Fruit fly (Drosophila melanogaster): Measurements from ENCODE around the gene CG32221.

CG32221 gene

DNA sequence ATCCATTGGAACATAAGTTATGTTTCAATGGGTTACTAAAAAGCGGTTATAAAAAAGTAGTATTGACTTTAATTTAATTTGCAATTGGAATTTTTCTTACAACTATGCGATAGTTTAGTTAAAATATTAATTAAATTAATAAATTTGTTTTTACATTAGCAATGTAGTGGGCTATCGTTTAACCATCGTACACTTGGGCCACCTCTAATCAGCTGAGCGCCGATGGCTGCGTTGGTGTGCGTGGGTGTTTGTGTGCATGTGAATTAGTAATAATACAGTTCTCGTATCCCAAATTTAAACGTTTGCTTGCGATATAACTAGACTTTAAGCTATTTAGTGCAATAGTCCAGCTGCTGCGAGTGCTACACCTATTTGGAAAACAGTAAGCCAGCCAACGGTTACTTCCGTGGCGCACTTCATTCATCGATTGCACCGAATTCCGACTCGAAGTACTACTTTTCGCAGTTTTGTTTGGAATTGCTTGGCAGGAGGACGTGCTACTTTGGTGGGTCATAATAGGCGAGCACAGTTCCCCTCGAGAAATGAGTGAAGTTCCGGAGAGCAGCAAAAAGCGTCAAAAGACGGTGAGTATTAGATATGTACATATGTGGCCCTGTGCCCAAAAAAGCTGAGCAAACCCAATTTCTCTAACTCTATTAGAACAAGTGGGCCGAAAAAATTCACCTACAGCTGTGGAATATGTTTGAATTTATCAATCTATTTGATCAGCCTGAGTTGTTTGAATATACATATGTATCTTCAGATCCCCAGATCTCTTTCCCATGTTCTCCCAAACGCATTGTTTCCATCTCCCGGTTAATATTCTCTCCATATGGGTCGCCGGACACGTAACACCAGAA is 10.8 kb downstream of the CG32221 start, which contains the start of gene Papss (continued):
- TF ChIP-seq CG12155 (GFP tag; optimal IDR thresholded peaks at IDR 0.05) = no peak
- peak; percentile 11 for TF ChIP-seq pho (GFP tag; optimal IDR thresholded peaks at IDR 0.05)
- TF ChIP-seq bigmax (GFP tag; optimal IDR thresholded peaks at IDR 0.05) = no peak
- no peak for TF ChIP-seq CG11560 (tag; IDR thresholded peaks at IDR 0.05)
- TF ChIP-seq CG10654 (GFP tag; optimal IDR thresholded peaks at IDR 0.05) = no peak
- TF ChIP-seq Med (GFP tag) = peak; percentile 65
- peak; percentile 31 for TF ChIP-seq sd (tag; optimal IDR thresholded peaks at IDR 0.05)
- no peak for TF ChIP-seq CG8944 (GFP tag; optimal IDR thresholded peaks at IDR 0.05)
- TF ChIP-seq so (GFP tag; IDR thresholded peaks at IDR 0.05) = no peak
- no peak for TF ChIP-seq zfh2 (GFP tag; optimal IDR thresholded peaks at IDR 0.05)
- no peak for TF ChIP-seq toy (GFP tag; IDR thresholded peaks at IDR 0.05)
- no peak for TF ChIP-seq Hsf (GFP tag; optimal IDR thresholded peaks at IDR 0.05)
- peak; percentile 36 for TF ChIP-seq CG7556 (GFP tag; optimal IDR thresholded peaks at IDR 0.05)
- no peak for TF ChIP-seq CoRest (tag; optimal IDR thresholded peaks at IDR 0.05)
- TF ChIP-seq CG7786 (GFP tag; optimal IDR thresholded peaks at IDR 0.05) = no peak
- TF ChIP-seq CG3995 (GFP tag; optimal IDR thresholded peaks at IDR 0.05) = no peak
- peak; percentile 75 for TF ChIP-seq slbo (GFP tag; IDR thresholded peaks at IDR 0.05)
- TF ChIP-seq CG2875 (GFP tag; optimal IDR thresholded peaks at IDR 0.05) = no peak
- no peak for TF ChIP-seq CG31441 (GFP tag; IDR thresholded peaks at IDR 0.05)
- peak; percentile 7 for TF ChIP-seq NC2β (GFP tag; optimal IDR thresholded peaks at IDR 0.05)
- TF ChIP-seq Fer3 (tag; optimal IDR thresholded peaks at IDR 0.05) = no peak
- no peak for TF ChIP-seq gt (GFP tag; IDR thresholded peaks at IDR 0.05)
- peak; percentile 70; the same call in 2 of the 3 replicates for TF ChIP-seq Dbx (GFP tag; IDR thresholded peaks at IDR 0.05)
- TF ChIP-seq ro (GFP tag; IDR thresholded peaks at IDR 0.05) = no peak
- TF ChIP-seq unpg (GFP tag; optimal IDR thresholded peaks at IDR 0.05) = no peak
- TF ChIP-seq Nf-YA (GFP tag; IDR thresholded peaks at IDR 0.05) = no peak
- TF ChIP-seq esg (GFP tag; conservative IDR thresholded peaks at IDR 0.05) = no peak
- TF ChIP-seq onecut (GFP tag; IDR thresholded peaks at IDR 0.05) = peak; percentile 5; the same call in 1 of the 2 replicates
- peak; percentile 68 for TF ChIP-seq Hmr (GFP tag; optimal IDR thresholded peaks at IDR 0.05)
- no peak for TF ChIP-seq Ets65A (GFP tag)
- TF ChIP-seq CG7987 (GFP tag; optimal IDR thresholded peaks at IDR 0.05) = no peak
- TF ChIP-seq CG9817 (tag; optimal IDR thresholded peaks at IDR 0.05) = no peak
- TF ChIP-seq HLH3B (GFP tag; IDR thresholded peaks at IDR 0.05) = no peak; the same call in 1 of the 2 replicates
- peak; percentile 17; the same call in 1 of the 3 replicates for TF ChIP-seq dysf (GFP tag; IDR thresholded peaks at IDR 0.05)
- no peak for TF ChIP-seq da (GFP tag; optimal IDR thresholded peaks at IDR 0.05)
- TF ChIP-seq CG8388 (GFP tag; optimal IDR thresholded peaks at IDR 0.05) = no peak
- TF ChIP-seq hb (GFP tag; IDR thresholded peaks at IDR 0.05; ENCODE audit: partially characterized antibody) = peak; percentile 60; the same call in 2 of the 3 replicates
- TF ChIP-seq Optix (GFP tag; IDR thresholded peaks at IDR 0.05) = no peak
- TF ChIP-seq Antp (GFP tag; optimal IDR thresholded peaks at IDR 0.05) = no peak
- TF ChIP-seq inv (GFP tag; IDR thresholded peaks at IDR 0.05; ENCODE audit: partially characterized antibody) = peak; percentile 77
- no peak for TF ChIP-seq Ets97D (GFP tag; optimal IDR thresholded peaks at IDR 0.05)
- TF ChIP-seq az2 (GFP tag; optimal IDR thresholded peaks at IDR 0.05) = no peak
- TF ChIP-seq Aef1 (GFP tag; IDR thresholded peaks at IDR 0.05) = no peak
- TF ChIP-seq Side (GFP tag; optimal IDR thresholded peaks at IDR 0.05) = no peak
- no peak for TF ChIP-seq rib (GFP tag; IDR thresholded peaks at IDR 0.05)
- TF ChIP-seq chif (GFP tag; optimal IDR thresholded peaks at IDR 0.05) = no peak
- no peak for TF ChIP-seq grn (GFP tag; optimal IDR thresholded peaks at IDR 0.05)
- TF ChIP-seq CG12391 (tag; optimal IDR thresholded peaks at IDR 0.05) = peak; percentile 57
- TF ChIP-seq eyg (GFP tag; optimal IDR thresholded peaks at IDR 0.05) = peak; percentile 14
- no peak for TF ChIP-seq CG17385 (GFP tag; optimal IDR thresholded peaks at IDR 0.05)
- no peak; the same call in 2 of the 3 replicates for TF ChIP-seq CG34422 (GFP tag; IDR thresholded peaks at IDR 0.05)
